Worm (Caenorhabditis elegans): Measurements from ENCODE around the gene B0024.13.

The B0024.13 gene

DNA sequence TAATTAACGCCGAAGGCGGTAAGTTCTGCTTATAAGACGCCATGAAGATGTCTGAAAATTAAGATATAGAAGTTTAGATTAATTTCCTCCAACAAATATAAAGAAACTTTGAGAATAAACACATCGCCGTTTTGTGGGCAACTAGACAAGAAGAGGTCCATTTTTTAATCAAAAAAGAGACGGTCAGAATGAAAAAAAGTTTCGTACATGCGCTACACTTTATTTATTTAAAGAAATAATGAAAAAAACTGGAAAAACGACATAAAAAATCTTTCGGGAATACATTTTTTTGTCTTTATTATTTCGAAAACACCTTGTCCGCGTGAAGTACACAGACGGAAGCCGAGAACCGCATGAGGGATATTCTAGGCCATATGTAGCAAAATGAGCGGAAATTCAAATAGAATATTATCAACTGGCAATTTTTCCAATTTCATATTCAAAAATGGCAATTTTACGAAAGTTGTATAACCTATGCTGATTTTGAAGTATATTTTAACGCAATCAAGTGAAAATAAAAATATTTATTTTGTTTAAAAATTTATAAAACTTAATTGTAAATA lies 35.3 kb downstream of the B0024.13 start, which contains the start of gene sluh-7 (continued):
- TF ChIP-seq aptf-3 (GFP tag; IDR thresholded peaks at IDR 0.05) (no peak), hmg-20 (GFP tag; IDR thresholded peaks at IDR 0.05) (no peak), ztf-22 (GFP tag; optimal IDR thresholded peaks at IDR 0.05) (no peak), pha-4 (tag; optimal IDR thresholded peaks at IDR 0.05) (peak; percentile 47), lin-35 (GFP tag; optimal IDR thresholded peaks at IDR 0.05) (peak in 1 of 3 experiments; percentile 83), gei-17 (GFP tag; optimal IDR thresholded peaks at IDR 0.05) (no peak), F49E8.2 (tag; optimal IDR thresholded peaks at IDR 0.05; ENCODE audit: insufficient read depth) (no peak), akir-1 (GFP tag; optimal IDR thresholded peaks at IDR 0.05) (no peak), madf-3 (GFP tag; IDR thresholded peaks at IDR 0.05) (peak; percentile 86), zfh-2 (GFP tag; conservative IDR thresholded peaks at IDR 0.05) (no peak), ztf-25 (GFP tag; IDR thresholded peaks at IDR 0.05) (no peak), rpc-1 (optimal IDR thresholded peaks at IDR 0.05) (no peak), rpc-1 (tag; optimal IDR thresholded peaks at IDR 0.05) (no peak), ceh-91 (GFP tag; IDR thresholded peaks at IDR 0.05) (0 out of 2 replicates have a peak, but pooled peaks have one; percentile 11), tbp1 (GFP tag; optimal IDR thresholded peaks at IDR 0.05) (peak; percentile 26), hmg-1.2 (GFP tag; IDR thresholded peaks at IDR 0.05) (peak; percentile 37; the same call in 1 of the 2 replicates), nfya-2 (GFP tag; IDR thresholded peaks at IDR 0.05) (no peak), F39B2.1 (GFP tag; IDR thresholded peaks at IDR 0.05) (no peak), nhr-179 (tag; optimal IDR thresholded peaks at IDR 0.05) (no peak), madf-10 (tag; optimal IDR thresholded peaks at IDR 0.05) (peak; percentile 47), F57A8.1 (GFP tag; optimal IDR thresholded peaks at IDR 0.05) (no peak), lin-54 (GFP tag; optimal IDR thresholded peaks at IDR 0.05) (peak; percentile 88), D2030.7 (GFP tag; IDR thresholded peaks at IDR 0.05) (peak; percentile 15; the same call in 1 of the 2 replicates), him-1 (tag; optimal IDR thresholded peaks at IDR 0.05) (peak; percentile 35), bed-1 (GFP tag; IDR thresholded peaks at IDR 0.05) (no peak), F37B4.10 (GFP tag; IDR thresholded peaks at IDR 0.05) (no peak), Y56A3A.18 (GFP tag; IDR thresholded peaks at IDR 0.05) (no peak), F10E7.11 (tag; optimal IDR thresholded peaks at IDR 0.05) (no peak), mxl-1 (tag; optimal IDR thresholded peaks at IDR 0.05) (no peak), ccch-3 (GFP tag; optimal IDR thresholded peaks at IDR 0.05) (peak; percentile 40), rec-8 (tag; optimal IDR thresholded peaks at IDR 0.05) (peak in 1 of 2 experiments; percentile 37), xnd-1 (tag; optimal IDR thresholded peaks at IDR 0.05) (no peak), ceh-40 (GFP tag; IDR thresholded peaks at IDR 0.05) (no peak), Y95B8A.8 (GFP tag; IDR thresholded peaks at IDR 0.05) (no peak), snpc-1.1 (tag; optimal IDR thresholded peaks at IDR 0.05; ENCODE audit: insufficient read depth) (no peak), attf-5 (GFP tag; optimal IDR thresholded peaks at IDR 0.05) (no peak), hlh-26 (GFP tag; conservative IDR thresholded peaks at IDR 0.05) (no peak), nhr-90 (tag; optimal IDR thresholded peaks at IDR 0.05) (no peak), cebp-1 (GFP tag; IDR thresholded peaks at IDR 0.05) (no peak), cebp-1 (tag; optimal IDR thresholded peaks at IDR 0.05) (peak; percentile 63), lin-40 (tag; optimal IDR thresholded peaks at IDR 0.05) (peak; percentile 73), T26A5.8 (tag; optimal IDR thresholded peaks at IDR 0.05) (no peak), ets-4 (GFP tag; optimal IDR thresholded peaks at IDR 0.05) (no peak), athp-1 (tag; optimal IDR thresholded peaks at IDR 0.05) (peak; percentile 19), atf-7 (tag; optimal IDR thresholded peaks at IDR 0.05) (no peak), efl-1 (GFP tag; optimal IDR thresholded peaks at IDR 0.05) (peak; percentile 62), dpl-1 (GFP tag; optimal IDR thresholded peaks at IDR 0.05) (peak; percentile 66), ztf-18 (tag; optimal IDR thresholded peaks at IDR 0.05) (peak; percentile 15), ceh-79 (tag; optimal IDR thresholded peaks at IDR 0.05) (no peak)
